Worm (Caenorhabditis elegans): Measurements from ENCODE around the gene kgb-2.
A peak's percentile ranks its signal among the peaks of the same experiment; 100 is the strongest.

The kgb-2 gene

DNA sequence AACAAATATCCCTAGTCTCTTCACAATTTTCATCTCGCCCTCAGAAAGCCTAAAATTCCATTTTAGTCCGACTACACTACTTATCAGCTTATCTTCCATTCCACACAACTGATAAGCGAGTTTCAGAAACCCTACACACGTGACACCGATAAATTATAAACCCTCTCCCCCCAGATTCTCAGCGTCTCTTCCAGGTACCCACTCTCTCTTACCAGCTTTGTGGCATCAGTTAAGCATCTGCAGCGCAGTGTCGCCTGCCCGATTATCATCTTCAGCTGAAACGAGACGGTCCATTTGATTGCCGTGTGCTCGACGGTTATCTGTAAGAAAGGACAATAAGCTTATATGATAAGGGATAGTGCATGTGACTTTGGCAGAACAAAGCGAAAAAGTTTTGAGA, 5.3 kb downstream of the kgb-2 start (continued):
- TF ChIP-seq sea-2 (GFP tag; IDR thresholded peaks at IDR 0.05) (no peak), cebp-1 (GFP tag; IDR thresholded peaks at IDR 0.05) (no peak), cebp-1 (tag; optimal IDR thresholded peaks at IDR 0.05) (peak; percentile 61), hlh-26 (GFP tag; conservative IDR thresholded peaks at IDR 0.05) (no peak), dox-1 (GFP tag; IDR thresholded peaks at IDR 0.05) (peak; percentile 75), unc-130 (GFP tag; optimal IDR thresholded peaks at IDR 0.05) (no peak), mcd-1 (GFP tag; IDR thresholded peaks at IDR 0.05) (peak; percentile 36; the same call in 1 of the 2 replicates), somi-1 (GFP tag; optimal IDR thresholded peaks at IDR 0.05) (no peak), ZK185.1 (tag; optimal IDR thresholded peaks at IDR 0.05; ENCODE audit: poor library complexity, severe bottlenecking) (no peak), ceh-27 (GFP tag; optimal IDR thresholded peaks at IDR 0.05) (no peak), nhr-80 (tag; optimal IDR thresholded peaks at IDR 0.05) (peak; percentile 95), nhr-90 (tag; optimal IDR thresholded peaks at IDR 0.05) (peak; percentile 76), F57C9.4 (tag; optimal IDR thresholded peaks at IDR 0.05) (no peak), F33H1.4 (GFP tag; IDR thresholded peaks at IDR 0.05) (no peak), F39B2.1 (GFP tag; IDR thresholded peaks at IDR 0.05) (no peak), ztf-22 (GFP tag; optimal IDR thresholded peaks at IDR 0.05) (peak; percentile 84), snpc-4 (GFP tag; optimal IDR thresholded peaks at IDR 0.05) (no peak), snpc-4 (tag; optimal IDR thresholded peaks at IDR 0.05) (peak in 3 of 4 experiments; percentile 12 to 33 (median 32)), nfyb-1 (GFP tag; IDR thresholded peaks at IDR 0.05) (peak; percentile 74), B0336.3 (GFP tag; IDR thresholded peaks at IDR 0.05) (peak; percentile 76), hsf-1 (GFP tag; IDR thresholded peaks at IDR 0.05) (no peak), madf-10 (tag; optimal IDR thresholded peaks at IDR 0.05) (peak; percentile 42), snpc-3.4 (tag; optimal IDR thresholded peaks at IDR 0.05) (no peak), zfh-2 (GFP tag; conservative IDR thresholded peaks at IDR 0.05) (no peak), let-526 (GFP tag; IDR thresholded peaks at IDR 0.05) (peak; percentile 38; the same call in 1 of the 2 replicates)

DNA sequence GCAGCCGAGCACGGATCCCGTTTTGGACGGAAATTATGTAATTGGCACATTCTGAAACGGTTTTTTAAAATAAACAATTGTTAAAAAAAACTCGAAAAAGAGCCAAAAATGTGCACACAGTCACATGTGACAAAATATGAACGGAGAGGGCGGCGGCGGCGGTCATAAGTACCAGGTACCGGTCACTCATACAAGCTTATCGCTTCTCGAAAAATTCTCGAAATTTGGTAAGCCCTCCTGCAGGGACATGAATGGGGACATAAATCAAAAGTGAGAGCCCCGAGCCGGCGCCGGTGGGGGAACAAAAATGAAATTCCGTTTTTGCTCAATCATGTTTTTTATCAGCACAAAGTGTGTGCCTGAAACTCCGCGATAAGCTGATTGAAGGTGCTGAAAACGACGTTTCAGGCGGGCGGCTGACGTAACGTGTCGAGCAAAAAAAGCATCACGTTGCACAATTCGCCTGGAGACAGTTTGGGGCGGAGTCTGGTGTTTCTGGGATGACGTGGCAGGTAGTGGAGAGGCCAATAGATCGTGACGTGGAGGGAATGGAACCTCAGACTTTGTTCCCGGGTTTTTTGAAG, 6.5 kb downstream of the kgb-2 start, which contains the start of gene ltah-1.2:
ltah-1.2 (minus strand) TSS at position 51 of the 584 bp plus-strand sequence.
- TF ChIP-seq hmg-20 (GFP tag; IDR thresholded peaks at IDR 0.05) (no peak), nfya-1 (tag; optimal IDR thresholded peaks at IDR 0.05; ENCODE audit: borderline replicate concordance, insufficient read depth) (no peak), efl-1 (GFP tag; optimal IDR thresholded peaks at IDR 0.05) (no peak), snpc-3.4 (tag; optimal IDR thresholded peaks at IDR 0.05) (no peak), nhr-120 (GFP tag; IDR thresholded peaks at IDR 0.05) (no peak), T07F8.4 (tag; optimal IDR thresholded peaks at IDR 0.05) (no peak), F57C9.4 (tag; optimal IDR thresholded peaks at IDR 0.05) (no peak), zfh-2 (GFP tag; conservative IDR thresholded peaks at IDR 0.05) (peak; percentile 49; the same call in 1 of the 2 replicates), ztf-22 (GFP tag; optimal IDR thresholded peaks at IDR 0.05) (peak; percentile 81), attf-5 (GFP tag; optimal IDR thresholded peaks at IDR 0.05) (no peak), Y53F4B.3 (GFP tag; IDR thresholded peaks at IDR 0.05) (no peak), B0261.1 (tag; optimal IDR thresholded peaks at IDR 0.05) (no peak), Y56A3A.18 (GFP tag; IDR thresholded peaks at IDR 0.05) (no peak), tbp1 (GFP tag; optimal IDR thresholded peaks at IDR 0.05) (peak; percentile 5), lir-1 (GFP tag; conservative IDR thresholded peaks at IDR 0.05) (no peak), madf-8 (GFP tag; conservative IDR thresholded peaks at IDR 0.05) (no peak), nfyb-1 (GFP tag; IDR thresholded peaks at IDR 0.05) (peak; percentile 53; the same call in 1 of the 2 replicates), nhr-80 (tag; optimal IDR thresholded peaks at IDR 0.05) (peak; percentile 92), madf-10 (tag; optimal IDR thresholded peaks at IDR 0.05) (peak; percentile 13), B0035.1 (tag; optimal IDR thresholded peaks at IDR 0.05) (no peak), hmg-1.2 (GFP tag; IDR thresholded peaks at IDR 0.05) (no peak), ccch-3 (GFP tag; optimal IDR thresholded peaks at IDR 0.05) (no peak), B0336.3 (GFP tag; IDR thresholded peaks at IDR 0.05) (peak; percentile 76), hlh-26 (GFP tag; conservative IDR thresholded peaks at IDR 0.05) (no peak), F10E7.11 (tag; optimal IDR thresholded peaks at IDR 0.05) (no peak), egrh-3 (GFP tag; IDR thresholded peaks at IDR 0.05) (no peak), dox-1 (GFP tag; IDR thresholded peaks at IDR 0.05) (peak; percentile 67; the same call in 1 of the 2 replicates), let-607 (tag; optimal IDR thresholded peaks at IDR 0.05) (peak; percentile 96 to 97), ztf-6 (GFP tag; IDR thresholded peaks at IDR 0.05) (no peak), K12H6.12 (tag; optimal IDR thresholded peaks at IDR 0.05) (no peak), mcd-1 (GFP tag; IDR thresholded peaks at IDR 0.05) (peak; percentile 45; the same call in 1 of the 2 replicates), egl-44 (GFP tag; IDR thresholded peaks at IDR 0.05) (no peak)

Data from whole organism, young adult.